Worm (Caenorhabditis elegans) whole organism, L1 larva: Measurements from ENCODE around the gene nhr-129.

ENCODE experiments used
- alr-1 ChIP-seq: fragments of 200-800 bp; sonication (Bioruptor generic); optimal IDR thresholded peaks from 2 replicates; lab custom pipeline; 2018; ENCODE audit warnings: borderline replicate concordance, mild to moderate bottlenecking, missing genetic modification characterization, missing compliant biosample characterization
- aly-2 ChIP-seq: fragments of 150-350 bp; optimal IDR thresholded peaks from 2 replicates; lab custom pipeline; 2014; ENCODE audit warnings: missing biosample characterization, missing genetic modification characterization
- fkh-8 ChIP-seq: sonication (generic microtip); optimal IDR thresholded peaks from 2 replicates; lab custom pipeline; 2016; ENCODE audit warnings: mild to moderate bottlenecking, missing genetic modification characterization, missing compliant biosample characterization
- lin-13 ChIP-seq: fragments of 150-350 bp; optimal IDR thresholded peaks from 2 replicates; lab custom pipeline; 2014; ENCODE audit warnings: missing biosample characterization, missing genetic modification reagents, missing genetic modification characterization
- nhr-28 ChIP-seq: fragments of 150-350 bp; optimal IDR thresholded peaks from 2 replicates; lab custom pipeline; 2014; ENCODE audit warnings: missing biosample characterization, missing genetic modification characterization
- nhr-77 ChIP-seq: fragments of 150-350 bp; optimal IDR thresholded peaks from 2 replicates; lab custom pipeline; 2014; ENCODE audit warnings: missing biosample characterization, missing genetic modification characterization
- snpc-4 ChIP-seq: fragments of 150-350 bp; optimal IDR thresholded peaks from 2 replicates; lab custom pipeline; 2014; ENCODE audit warnings: missing biosample characterization, missing genetic modification characterization
- sptf-1 ChIP-seq: fragments of 150-350 bp; optimal IDR thresholded peaks from 2 replicates; lab custom pipeline; 2014; ENCODE audit warnings: missing biosample characterization, missing genetic modification characterization
- tbx-2 ChIP-seq: sonication (generic microtip); optimal IDR thresholded peaks from 2 replicates; lab custom pipeline; 2016; ENCODE audit warnings: missing genetic modification characterization, missing compliant biosample characterization
- unc-62 ChIP-seq: fragments of 150-350 bp; optimal IDR thresholded peaks from 2 replicates; lab custom pipeline; 2014; ENCODE audit warnings: missing biosample characterization, missing genetic modification reagents, missing genetic modification characterization
- unc-86 ChIP-seq: sonication (generic microtip); optimal IDR thresholded peaks from 2 replicates; lab custom pipeline; 2016; ENCODE audit warnings: missing genetic modification characterization, missing compliant biosample characterization

DNA sequence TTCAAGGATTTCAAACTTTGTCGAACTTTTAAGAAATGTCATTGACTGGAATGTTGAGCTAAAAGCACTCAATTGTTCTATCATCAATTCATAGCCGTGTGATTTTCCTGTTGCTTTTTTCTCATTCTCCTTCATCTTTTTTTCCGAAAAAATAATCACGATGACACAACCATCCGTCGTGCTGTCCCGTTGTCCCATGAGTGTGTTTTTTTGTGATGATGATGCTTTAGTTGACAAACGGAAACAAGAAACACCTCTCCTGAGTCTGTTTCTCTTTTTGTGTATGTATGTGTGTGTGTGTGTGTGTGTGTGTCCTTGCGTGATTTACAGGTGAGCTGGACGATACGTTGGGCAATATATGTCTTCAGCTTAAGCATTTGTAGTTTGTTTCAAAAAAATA, 30.3 kb downstream of the nhr-129 start:
- TF ChIP-seq unc-86 (tag; lab: Kevin White, UChicago) (no peak), unc-62 (no peak), fkh-8 (no peak), tbx-2 (tag; lab: Kevin White, UChicago) (no peak), snpc-4 (tag; lab: Kevin White, UChicago) (no peak), alr-1 (tag; lab: Kevin White, UChicago) (no peak), nhr-77 (tag; lab: Kevin White, UChicago) (no peak), aly-2 (tag; lab: Kevin White, UChicago) (no peak), sptf-1 (tag; lab: Kevin White, UChicago) (no peak), lin-13 (GFP tag; lab: Kevin White, UChicago) (no peak), nhr-28 (no peak)
